Fruit fly (Drosophila melanogaster) whole organism, wandering third instar larva: ENCODE results near the gene SclA.

Experiments used
- Hr78 ChIP-seq: fragments of >200 bp; optimal IDR thresholded peaks from 2 replicates; lab custom pipeline; 2017; ENCODE audit warnings: missing biosample characterization, missing genetic modification characterization
- Myc ChIP-seq: fragments of >200 bp; optimal IDR thresholded peaks from 2 replicates; lab custom pipeline; 2017
- OdsH ChIP-seq: fragments of 200-800 bp; sonication (Bioruptor generic); optimal IDR thresholded peaks from 2 replicates; lab custom pipeline; 2016; ENCODE audit warnings: missing biosample characterization, mild to moderate bottlenecking, missing genetic modification characterization
- h ChIP-seq: fragments of 200-800 bp; sonication (Bioruptor generic); optimal IDR thresholded peaks from 3 replicates; lab custom pipeline; 2016; ENCODE audit warnings: missing biosample characterization, mild to moderate bottlenecking, missing genetic modification characterization
- psq ChIP-seq: fragments of 200-800 bp; sonication (Bioruptor generic); optimal IDR thresholded peaks from 3 replicates; lab custom pipeline; 2017; ENCODE audit warnings: missing biosample characterization, mild to moderate bottlenecking, missing genetic modification characterization, moderate library complexity
- rgr ChIP-seq: fragments of 200-800 bp; sonication (Bioruptor generic); optimal IDR thresholded peaks from 3 replicates; lab custom pipeline; 2016; ENCODE audit warnings: missing biosample characterization, mild to moderate bottlenecking, missing genetic modification characterization

dm6 chr2L:16888574-16889376 is 51.0 kb downstream of the SclA start:
- TF ChIP-seq psq (no peak), h (no peak), OdsH (GFP tag; lab: Kevin White, UChicago) (no peak), Hr78 (GFP tag; lab: Kevin White, UChicago) (no peak), rgr (GFP tag; lab: Kevin White, UChicago) (no peak), Myc (lab: Kevin White, UChicago) (no peak)
